Worm (Caenorhabditis elegans): ENCODE results near the gene tpst-2.
A peak's percentile ranks its signal among the peaks of the same experiment; 100 is the strongest.

tpst-2 gene

ce11 chrIII:783254-783753, 12.2 kb downstream of the tpst-2 start, which contains the start of the genes dagl-2 and ppm-1.G (continued):
- TF ChIP-seq ztf-22 (GFP tag; optimal IDR thresholded peaks at IDR 0.05): no peak
- no peak for TF ChIP-seq C06A6.2 (GFP tag; conservative IDR thresholded peaks at IDR 0.05)
- TF ChIP-seq F57A8.1 (GFP tag; optimal IDR thresholded peaks at IDR 0.05): no peak
- no peak for TF ChIP-seq ztf-25 (GFP tag; IDR thresholded peaks at IDR 0.05)
- no peak for TF ChIP-seq F57C9.4 (tag; optimal IDR thresholded peaks at IDR 0.05)
- TF ChIP-seq ZK185.1 (tag; optimal IDR thresholded peaks at IDR 0.05; ENCODE audit: poor library complexity, severe bottlenecking): peak; percentile 38
- no peak for TF ChIP-seq Y95B8A.8 (GFP tag; IDR thresholded peaks at IDR 0.05)
- no peak for TF ChIP-seq fkh-3 (tag; optimal IDR thresholded peaks at IDR 0.05)
- no peak for TF ChIP-seq ets-4 (GFP tag; optimal IDR thresholded peaks at IDR 0.05)
- TF ChIP-seq snpc-3.4 (tag; optimal IDR thresholded peaks at IDR 0.05): peak; percentile 21
- no peak for TF ChIP-seq rcor-1 (GFP tag; IDR thresholded peaks at IDR 0.05)
- TF ChIP-seq cebp-1 (GFP tag; IDR thresholded peaks at IDR 0.05): peak; percentile 97
- peak; percentile 99 for TF ChIP-seq cebp-1 (tag; optimal IDR thresholded peaks at IDR 0.05)
- TF ChIP-seq athp-1 (tag; optimal IDR thresholded peaks at IDR 0.05): no peak
- no peak for TF ChIP-seq pha-4 (tag; optimal IDR thresholded peaks at IDR 0.05)
- no peak for TF ChIP-seq nfya-1 (tag; optimal IDR thresholded peaks at IDR 0.05; ENCODE audit: borderline replicate concordance, insufficient read depth)
- TF ChIP-seq lin-54 (GFP tag; optimal IDR thresholded peaks at IDR 0.05): peak; percentile 53
- TF ChIP-seq ztf-26 (tag; optimal IDR thresholded peaks at IDR 0.05): no peak
- TF ChIP-seq hlh-26 (GFP tag; conservative IDR thresholded peaks at IDR 0.05): no peak
- no peak for TF ChIP-seq repo-1 (tag; optimal IDR thresholded peaks at IDR 0.05)
- peak; percentile 91 for TF ChIP-seq mcd-1 (GFP tag; IDR thresholded peaks at IDR 0.05)
- TF ChIP-seq nhr-90 (tag; optimal IDR thresholded peaks at IDR 0.05): no peak
- peak; percentile 22 for TF ChIP-seq madf-10 (tag; optimal IDR thresholded peaks at IDR 0.05)
- 0 out of 2 replicates have a peak, but pooled peaks have one; percentile 23 for TF ChIP-seq K11D2.4 (GFP tag; IDR thresholded peaks at IDR 0.05)
- TF ChIP-seq F49E8.2 (tag; optimal IDR thresholded peaks at IDR 0.05; ENCODE audit: insufficient read depth): no peak
- no peak for TF ChIP-seq lag-1 (GFP tag; IDR thresholded peaks at IDR 0.05)
- peak; percentile 69 for TF ChIP-seq dox-1 (GFP tag; IDR thresholded peaks at IDR 0.05)
- TF ChIP-seq pbrm-1 (GFP tag; IDR thresholded peaks at IDR 0.05): no peak
- TF ChIP-seq lin-35 (GFP tag; optimal IDR thresholded peaks at IDR 0.05): no peak
- TF ChIP-seq T26A5.8 (tag; optimal IDR thresholded peaks at IDR 0.05): no peak
- TF ChIP-seq chd-7 (tag; optimal IDR thresholded peaks at IDR 0.05): no peak
- TF ChIP-seq him-1 (tag; optimal IDR thresholded peaks at IDR 0.05): no peak
- no peak for TF ChIP-seq B0019.2 (GFP tag; conservative IDR thresholded peaks at IDR 0.05)
- no peak for TF ChIP-seq egl-44 (GFP tag; IDR thresholded peaks at IDR 0.05)
- TF ChIP-seq lsl-1 (GFP tag; optimal IDR thresholded peaks at IDR 0.05): peak; percentile 41
- no peak for TF ChIP-seq nhr-120 (GFP tag; IDR thresholded peaks at IDR 0.05)
- no peak for TF ChIP-seq F39B2.1 (GFP tag; IDR thresholded peaks at IDR 0.05)
- peak; percentile 68 for TF ChIP-seq ceh-27 (GFP tag; optimal IDR thresholded peaks at IDR 0.05)
- TF ChIP-seq snpc-4 (GFP tag; optimal IDR thresholded peaks at IDR 0.05): no peak
- TF ChIP-seq snpc-4 (tag; optimal IDR thresholded peaks at IDR 0.05): peak in 1 of 4 experiments; percentile 23
- no peak for TF ChIP-seq ztf-3 (GFP tag; optimal IDR thresholded peaks at IDR 0.05)
- no peak for TF ChIP-seq C17E4.6 (GFP tag; IDR thresholded peaks at IDR 0.05)
- TF ChIP-seq rpc-1 (optimal IDR thresholded peaks at IDR 0.05): no peak
- no peak for TF ChIP-seq rpc-1 (tag; optimal IDR thresholded peaks at IDR 0.05)
- no peak for TF ChIP-seq mes-4 (tag; optimal IDR thresholded peaks at IDR 0.05)
- peak; percentile 47; the same call in 1 of the 2 replicates for TF ChIP-seq Y67H2A.10 (GFP tag; conservative IDR thresholded peaks at IDR 0.05)
- 0 out of 2 replicates have a peak, but pooled peaks have one; percentile 20 for TF ChIP-seq bed-2 (GFP tag; IDR thresholded peaks at IDR 0.05)
- no peak for TF ChIP-seq ama-1 (optimal IDR thresholded peaks at IDR 0.05)
- no peak for TF ChIP-seq ama-1 (GFP tag; optimal IDR thresholded peaks at IDR 0.05)
- TF ChIP-seq mxl-1 (tag; optimal IDR thresholded peaks at IDR 0.05): no peak
